Worm (Caenorhabditis elegans) whole organism, early embryonic: ENCODE measurements around the gene cyn-6.

Experiments
- ama-1 ChIP-seq: fragments of 150-350 bp; optimal IDR thresholded peaks from 2 replicates; lab custom pipeline; 2014
- ceh-36 ChIP-seq: sonication (generic microtip); optimal IDR thresholded peaks from 2 replicates; lab custom pipeline; 2016; ENCODE audit warnings: missing genetic modification characterization, inconsistent platforms, missing compliant biosample characterization
- ets-7 ChIP-seq: sonication (generic microtip); optimal IDR thresholded peaks from 2 replicates; lab custom pipeline; 2016; ENCODE audit warnings: missing genotype, missing genetic modification characterization, missing compliant biosample characterization
- flt-1 ChIP-seq: fragments of 200-800 bp; sonication (Bioruptor generic); IDR thresholded peaks from 2 replicates; pipeline ENCODE4 v1.3.6; 2022; ENCODE audit warnings: missing genetic modification characterization, missing compliant biosample characterization
- hmbx-1 ChIP-seq: sonication (generic microtip); optimal IDR thresholded peaks from 2 replicates; lab custom pipeline; 2016; ENCODE audit warnings: mild to moderate bottlenecking, missing genetic modification characterization, missing compliant biosample characterization
- hmg-4 ChIP-seq: fragments of 200-800 bp; sonication (Bioruptor generic); optimal IDR thresholded peaks from 2 replicates; lab custom pipeline; 2018; ENCODE audit warnings: mild to moderate bottlenecking, missing genetic modification characterization, missing compliant biosample characterization
- tbx-11 ChIP-seq: fragments of 200-800 bp; sonication (Bioruptor generic); IDR thresholded peaks from 2 replicates; pipeline ENCODE4 v1.3.6; 2022; ENCODE audit warnings: missing genetic modification characterization, missing compliant biosample characterization
- tbx-37 ChIP-seq: fragments of 200-800 bp; sonication (Bioruptor generic); conservative IDR thresholded peaks from 2 replicates; pipeline ENCODE4 v1.3.6; 2022; ENCODE audit warnings: missing genetic modification reagents, missing genetic modification characterization, missing compliant biosample characterization
- tra-4 ChIP-seq: sonication (generic microtip); optimal IDR thresholded peaks from 2 replicates; lab custom pipeline; 2017; ENCODE audit warnings: missing genetic modification characterization, missing compliant biosample characterization

ce11 chrIII:811544-811943 is 38.3 kb downstream of the cyn-6 start, which contains the start of gene daf-7:
- TF ChIP-seq ama-1 (lab: Kevin White, UChicago) (no peak), hmbx-1 (tag; lab: Kevin White, UChicago) (no peak), ets-7 (tag; lab: Kevin White, UChicago) (no peak), tbx-11 (GFP tag; lab: Robert Waterston, UW) (no peak), flt-1 (no peak), tra-4 (tag; lab: Kevin White, UChicago) (no peak), hmg-4 (no peak), ceh-36 (tag; lab: Kevin White, UChicago) (no peak), tbx-37 (GFP tag; lab: Robert Waterston, UW) (no peak)
